Fruit fly (Drosophila melanogaster) S2 (cell line): ENCODE measurements around the gene GstD11.

Source experiments
- CG8478 ChIP-seq: fragments of >200 bp; optimal IDR thresholded peaks from 2 replicates; lab custom pipeline; 2018
- CTCF ChIP-seq, 2 experiments: fragments of >200 bp; optimal IDR thresholded peaks; 2 replicates each; lab custom pipeline; 2018

The GstD11 gene

DNA sequence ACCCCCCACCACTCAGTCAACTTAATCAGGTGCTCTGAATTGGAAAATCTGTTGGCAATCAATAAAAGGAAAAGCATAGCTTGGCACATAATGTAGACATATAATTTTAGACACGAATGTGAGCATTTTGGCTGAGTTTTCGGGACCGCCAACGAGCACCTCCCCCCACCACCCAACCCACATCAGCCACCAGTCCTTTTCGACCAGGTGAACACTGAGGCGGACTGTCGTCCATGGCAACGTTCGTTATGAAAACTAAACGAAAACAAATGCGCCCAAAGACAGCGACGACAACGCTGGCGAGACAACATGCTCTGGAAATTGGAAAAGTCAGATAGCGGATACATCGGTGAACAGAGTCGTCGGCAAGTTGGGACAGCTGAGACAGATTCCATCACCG, at the start of gene GstD11:
GstD11 (plus strand) TSS at position 301 of the 400 bp plus-strand sequence.
- TF ChIP-seq CG8478 (lab: Kevin White, UChicago) (no peak), CTCF (optimal IDR thresholded peaks at IDR 0.05; lab: Kevin White, UChicago) (no peak)

DNA sequence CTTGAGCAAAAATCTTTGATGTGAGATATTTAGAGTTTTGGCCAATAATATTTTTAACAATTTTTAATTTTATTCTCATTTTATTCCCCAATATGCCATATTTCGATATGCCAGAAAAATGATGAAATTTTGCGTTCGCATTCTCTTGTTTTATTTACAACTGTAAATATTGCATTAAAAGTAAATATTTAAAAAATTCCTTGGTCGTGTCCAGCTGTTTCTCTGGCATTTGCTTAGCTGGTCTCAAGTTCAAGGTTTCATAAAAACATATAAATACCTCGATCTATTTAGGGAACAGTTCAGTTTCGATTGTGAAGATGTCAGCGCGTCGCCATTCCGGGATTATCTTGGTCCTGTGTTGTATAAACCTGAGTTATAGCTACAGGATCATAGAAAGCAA, 41.8 kb upstream of the GstD11 start, which contains the start of gene Sgsf:
Sgsf (plus strand) TSS at position 301 of the 400 bp plus-strand sequence.
- TF ChIP-seq CG8478 (lab: Kevin White, UChicago): no peak
- TF ChIP-seq CTCF (optimal IDR thresholded peaks at IDR 0.05; lab: Kevin White, UChicago): no peak

DNA sequence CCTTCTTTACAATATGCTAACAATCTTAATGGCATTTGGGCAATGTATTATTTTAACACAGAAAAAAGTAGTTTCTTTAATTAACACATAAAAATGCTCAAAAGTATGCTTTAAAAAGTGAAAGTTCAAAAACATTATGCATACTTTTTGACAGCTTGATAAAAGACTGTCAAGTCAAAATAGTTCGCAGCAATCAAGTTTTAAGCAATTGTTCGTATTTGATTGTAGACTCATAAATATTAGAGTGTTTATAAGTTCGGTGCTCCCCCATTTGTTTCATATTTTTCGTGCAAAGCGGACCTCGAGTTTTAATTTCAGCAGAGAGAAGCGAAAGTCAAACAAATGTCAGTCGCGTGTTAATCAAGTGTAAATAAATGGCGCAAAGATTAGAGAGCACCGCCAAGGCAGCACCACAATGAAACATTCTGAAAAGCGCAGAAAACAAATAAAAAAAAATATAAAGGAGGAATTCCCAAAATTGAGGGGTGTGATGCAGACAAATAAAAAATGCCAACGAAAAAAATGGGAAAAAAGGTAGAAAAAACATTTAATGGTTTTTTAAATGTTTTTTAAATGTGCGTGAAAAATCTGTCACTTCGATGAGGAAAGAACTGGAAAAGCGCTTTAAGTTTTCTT, 38.1 kb upstream of the GstD11 start:
- TF ChIP-seq CG8478 (lab: Kevin White, UChicago) (no peak), CTCF (optimal IDR thresholded peaks at IDR 0.05; lab: Kevin White, UChicago) (no peak)

DNA sequence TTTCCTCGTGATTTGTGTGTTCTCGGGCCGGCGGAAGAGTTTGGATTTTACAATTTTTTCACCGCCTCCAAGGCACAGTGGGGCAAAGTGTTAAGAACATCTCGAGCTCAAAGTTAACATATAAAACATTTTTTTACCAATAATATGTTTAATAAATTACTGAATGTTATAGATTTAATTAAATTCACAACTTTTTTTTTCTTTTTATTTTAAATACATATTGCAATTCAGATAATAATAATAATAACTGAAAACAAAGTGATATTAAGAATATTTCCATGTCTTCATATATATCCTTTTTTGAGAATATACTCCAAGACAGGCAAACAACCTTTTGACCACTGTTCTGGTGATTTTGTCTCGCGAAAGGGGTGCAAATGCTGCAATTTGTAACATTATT, 37.1 kb upstream of the GstD11 start:
- TF ChIP-seq CG8478 (lab: Kevin White, UChicago): no peak

DNA sequence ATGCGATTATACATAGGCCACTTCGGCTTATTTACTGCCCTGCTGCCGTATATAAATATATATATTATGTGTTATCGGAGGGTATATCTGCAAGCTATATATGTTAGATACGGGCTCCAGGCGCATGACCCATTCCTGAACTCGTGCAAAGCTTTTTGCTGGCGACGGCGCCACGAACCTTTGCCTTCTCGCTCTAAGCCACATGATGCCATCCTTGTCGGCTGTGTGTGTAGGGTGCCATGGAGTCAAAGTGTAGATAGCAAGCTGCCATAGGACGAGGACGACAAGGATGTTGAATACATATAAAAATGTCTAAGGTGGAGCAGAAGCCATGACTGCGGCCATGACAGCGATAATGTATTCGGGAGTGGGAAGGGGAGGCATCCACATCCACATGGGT, 35.5 kb upstream of the GstD11 start:
- no peak for TF ChIP-seq CG8478 (lab: Kevin White, UChicago)
- no peak for TF ChIP-seq CTCF (optimal IDR thresholded peaks at IDR 0.05; lab: Kevin White, UChicago)

dm6 chr3R:12350497-12350896, 32.6 kb upstream of the GstD11 start, which contains the start of gene CG10038:
TSS of gene CG10038 (minus strand) at chr3R:12350644.
- TF ChIP-seq CTCF (optimal IDR thresholded peaks at IDR 0.05; lab: Kevin White, UChicago): peak; percentile 57 to 85
- no peak for TF ChIP-seq CG8478 (lab: Kevin White, UChicago)

DNA sequence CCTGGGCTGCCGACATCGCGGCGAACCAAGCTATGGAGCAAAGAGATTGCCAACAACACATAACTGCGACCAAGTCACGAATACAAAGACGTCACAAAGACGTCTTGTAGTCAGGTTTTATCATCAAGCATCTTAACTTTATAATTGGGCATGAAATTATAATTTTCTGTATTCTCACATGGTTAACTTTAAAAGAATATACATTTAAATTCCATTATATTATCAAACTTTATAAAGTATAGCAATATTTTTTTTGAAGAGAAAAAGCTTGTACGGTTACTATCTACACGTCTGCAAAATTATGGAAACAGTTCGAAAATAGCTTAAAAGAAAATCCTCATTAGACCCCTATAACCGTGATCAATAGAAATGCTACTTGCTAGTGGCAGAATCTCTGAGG, 31.1 kb upstream of the GstD11 start, which contains the start of gene CG10041:
CG10041 (minus strand) TSS at position 101 of the 400 bp plus-strand sequence.
- TF ChIP-seq CTCF (optimal IDR thresholded peaks at IDR 0.05; lab: Kevin White, UChicago) (no peak), CG8478 (lab: Kevin White, UChicago) (no peak)

DNA sequence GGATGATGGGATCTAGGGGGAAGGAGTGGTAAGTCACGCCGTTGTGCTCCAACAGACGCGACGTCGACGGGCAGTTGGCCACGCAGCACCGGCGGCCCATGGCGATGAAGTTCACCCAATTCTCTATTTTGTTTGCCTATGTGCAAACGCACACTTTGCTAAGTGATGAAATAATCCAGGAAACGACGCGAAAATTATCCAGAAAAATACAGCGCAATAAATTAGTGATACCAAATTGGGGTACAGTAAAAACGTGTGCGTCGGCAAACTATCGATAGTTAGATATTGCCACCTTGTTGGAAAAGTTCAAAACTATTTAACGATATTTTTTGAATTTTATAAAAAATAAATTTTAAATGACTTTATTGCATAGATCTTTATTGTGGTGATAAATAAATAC, 27.1 kb upstream of the GstD11 start, which contains the start of gene MBD-R2:
MBD-R2 (minus strand) TSS at position 222 of the 400 bp plus-strand sequence.
- TF ChIP-seq CG8478 (lab: Kevin White, UChicago) (no peak), CTCF (optimal IDR thresholded peaks at IDR 0.05; lab: Kevin White, UChicago) (peak in 1 of 2 experiments; percentile 29)

DNA sequence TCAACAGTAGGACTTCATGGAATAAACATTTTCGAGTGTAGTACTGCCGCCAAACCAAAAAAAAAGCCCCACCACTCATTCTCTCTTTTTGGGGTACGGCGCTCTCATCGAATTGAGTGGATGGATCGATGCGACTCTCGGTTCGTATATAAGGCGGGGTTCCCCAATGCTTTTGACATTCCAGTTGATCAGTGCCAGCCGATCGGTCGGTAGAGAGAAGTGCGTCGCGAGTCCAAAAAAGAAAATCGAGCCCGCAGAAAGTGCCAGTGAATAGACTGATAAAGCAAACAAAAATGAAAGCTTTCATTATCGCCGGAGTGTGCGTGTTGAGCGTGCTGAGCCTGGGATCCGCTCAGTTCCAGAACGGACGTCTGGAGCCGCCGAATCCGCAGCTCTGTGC, 23.3 kb upstream of the GstD11 start, which contains the start of gene CG4115:
CG4115 (plus strand) TSS at position 172 of the 400 bp plus-strand sequence.
- TF ChIP-seq CG8478 (lab: Kevin White, UChicago) (no peak), CTCF (optimal IDR thresholded peaks at IDR 0.05; lab: Kevin White, UChicago) (no peak)

dm6 chr3R:12361962-12362497, 21.1 kb upstream of the GstD11 start:
- TF ChIP-seq CTCF (optimal IDR thresholded peaks at IDR 0.05; lab: Kevin White, UChicago) (no peak), CG8478 (lab: Kevin White, UChicago) (no peak)

dm6 chr3R:12363544-12363943, 19.6 kb upstream of the GstD11 start:
- no peak for TF ChIP-seq CG8478 (lab: Kevin White, UChicago)
- no peak for TF ChIP-seq CTCF (optimal IDR thresholded peaks at IDR 0.05; lab: Kevin White, UChicago)

DNA sequence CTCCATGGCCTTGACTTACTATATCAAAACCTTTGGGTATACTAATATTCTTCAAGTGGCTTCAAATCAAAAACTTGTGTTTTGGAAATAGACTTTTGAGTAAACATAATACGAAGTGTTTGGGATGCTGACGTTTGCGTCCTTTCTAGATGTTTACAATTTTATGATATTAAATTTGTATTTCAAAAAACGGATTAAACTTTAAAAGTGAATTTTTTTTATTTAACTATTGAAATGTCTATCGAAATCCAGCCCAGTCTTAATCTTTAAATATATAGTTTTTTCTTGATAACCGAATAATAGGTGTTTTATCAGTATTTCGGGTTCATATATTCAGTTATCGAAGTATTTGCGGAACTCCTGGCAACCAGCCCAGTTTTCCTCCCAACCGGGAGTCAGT, 18.6 kb upstream of the GstD11 start, which contains the start of gene Tim17a1:
Tim17a1 (minus strand) TSS at position 101 of the 400 bp plus-strand sequence.
- no peak for TF ChIP-seq CTCF (optimal IDR thresholded peaks at IDR 0.05; lab: Kevin White, UChicago)
- TF ChIP-seq CG8478 (lab: Kevin White, UChicago): no peak

dm6 chr3R:12365264-12365840, 17.8 kb upstream of the GstD11 start, which contains the start of gene GstD10:
TSS of gene GstD10 (minus strand) at chr3R:12365735.
- no peak for TF ChIP-seq CG8478 (lab: Kevin White, UChicago)
- TF ChIP-seq CTCF (optimal IDR thresholded peaks at IDR 0.05; lab: Kevin White, UChicago): no peak

dm6 chr3R:12365887-12366286, 17.2 kb upstream of the GstD11 start:
- TF ChIP-seq CTCF (optimal IDR thresholded peaks at IDR 0.05; lab: Kevin White, UChicago) (no peak), CG8478 (lab: Kevin White, UChicago) (no peak)

DNA sequence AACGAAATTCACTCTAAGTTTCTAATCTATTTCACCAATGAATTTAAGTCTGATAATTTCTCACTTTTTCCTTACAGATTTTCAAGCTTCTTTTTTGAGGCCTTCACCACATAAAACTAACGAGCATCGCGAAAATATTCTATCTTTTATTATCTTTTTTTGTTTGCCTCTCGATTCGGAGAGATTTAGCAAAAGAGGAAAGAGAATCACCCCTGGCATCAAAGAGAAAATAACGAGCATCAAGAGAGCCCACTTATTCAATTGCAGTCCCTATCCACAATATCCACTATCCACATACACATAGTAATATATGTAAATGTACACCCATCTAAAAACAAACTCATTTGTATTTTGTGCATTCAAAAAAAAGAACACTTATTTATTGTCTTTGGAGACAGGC, 15.7 kb upstream of the GstD11 start, which contains the start of gene GstD9:
GstD9 (minus strand) TSS at position 101 of the 400 bp plus-strand sequence.
- no peak for TF ChIP-seq CTCF (optimal IDR thresholded peaks at IDR 0.05; lab: Kevin White, UChicago)
- TF ChIP-seq CG8478 (lab: Kevin White, UChicago): no peak
